Worm (Caenorhabditis elegans): Measurements from ENCODE around the gene ulp-2.

- TF ChIP-seq him-1 (tag; optimal IDR thresholded peaks at IDR 0.05) (no peak), W03F9.2 (tag; optimal IDR thresholded peaks at IDR 0.05) (no peak), dao-5 (tag; optimal IDR thresholded peaks at IDR 0.05) (no peak)
Observed at ce11 chrII:4943849-4944248, 15.8 kb downstream of the ulp-2 start, which contains the start of gene mdt-4.
